Worm (Caenorhabditis elegans): ENCODE measurements around the gene nhx-5.

Gene nhx-5

DNA sequence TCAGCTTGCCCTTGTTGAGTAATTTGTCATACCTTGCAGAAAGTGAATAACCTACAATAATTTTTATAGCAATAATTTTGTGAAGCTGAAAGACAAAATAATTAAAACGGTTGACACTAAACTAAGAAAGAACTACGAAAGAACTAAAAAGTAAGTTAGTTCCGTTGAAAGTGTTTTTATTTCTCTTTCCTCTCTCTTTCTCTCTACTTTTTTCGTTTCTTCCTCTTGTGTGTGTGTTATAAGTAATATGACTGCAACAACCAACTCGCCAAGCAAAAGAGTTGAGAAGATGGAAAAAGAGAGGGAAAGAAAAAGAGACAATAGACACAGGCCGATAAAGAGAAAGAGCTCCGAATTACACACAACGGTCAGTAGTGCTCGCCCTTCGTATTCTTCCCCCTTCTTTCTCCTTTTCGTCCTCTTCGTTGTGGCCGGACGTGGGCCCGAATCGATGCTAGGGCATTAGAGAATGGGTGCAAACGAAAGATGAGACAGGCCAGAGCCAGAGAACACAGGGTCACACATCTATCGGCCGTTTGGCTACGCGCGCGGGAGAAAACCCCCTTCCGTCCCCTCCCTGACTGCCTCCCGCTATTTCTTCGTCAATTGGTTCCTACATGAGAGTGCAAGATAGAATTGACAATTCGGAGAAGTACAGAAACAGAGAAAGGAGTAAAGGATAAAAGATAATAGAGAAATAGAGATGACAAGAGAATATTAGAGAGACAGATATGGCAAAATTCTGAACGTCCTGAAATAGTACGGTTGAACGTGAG is 21.4 kb upstream of the nhx-5 start, which contains the start of gene syd-2 (continued):
- TF ChIP-seq jun-1 (tag; optimal IDR thresholded peaks at IDR 0.05) (peak; percentile 68), mep-1 (tag; optimal IDR thresholded peaks at IDR 0.05) (peak; percentile 80), nhr-28 (tag; optimal IDR thresholded peaks at IDR 0.05) (no peak), F16B12.6 (tag; optimal IDR thresholded peaks at IDR 0.05) (no peak), elt-2 (tag; optimal IDR thresholded peaks at IDR 0.05) (peak; percentile 23), nhr-12 (tag; optimal IDR thresholded peaks at IDR 0.05) (no peak), hlh-17 (GFP tag; optimal IDR thresholded peaks at IDR 0.05; ENCODE audit: borderline replicate concordance) (no peak), egl-27 (tag; optimal IDR thresholded peaks at IDR 0.05) (peak in 1 of 2 experiments; percentile 58), sup-37 (GFP tag; optimal IDR thresholded peaks at IDR 0.05) (peak; percentile 33), hlh-4 (tag; optimal IDR thresholded peaks at IDR 0.05) (no peak), vab-15 (tag; optimal IDR thresholded peaks at IDR 0.05) (no peak), unc-130 (tag; optimal IDR thresholded peaks at IDR 0.05) (peak; percentile 36), ceh-82 (tag; optimal IDR thresholded peaks at IDR 0.05) (peak; percentile 60 to 73 (median 67)), fkh-10 (GFP tag; optimal IDR thresholded peaks at IDR 0.05) (peak; percentile 83), tlp-1 (tag; optimal IDR thresholded peaks at IDR 0.05) (no peak), hpl-2 (GFP tag; optimal IDR thresholded peaks at IDR 0.05) (no peak), skn-1 (tag; optimal IDR thresholded peaks at IDR 0.05) (peak; percentile 75)

DNA sequence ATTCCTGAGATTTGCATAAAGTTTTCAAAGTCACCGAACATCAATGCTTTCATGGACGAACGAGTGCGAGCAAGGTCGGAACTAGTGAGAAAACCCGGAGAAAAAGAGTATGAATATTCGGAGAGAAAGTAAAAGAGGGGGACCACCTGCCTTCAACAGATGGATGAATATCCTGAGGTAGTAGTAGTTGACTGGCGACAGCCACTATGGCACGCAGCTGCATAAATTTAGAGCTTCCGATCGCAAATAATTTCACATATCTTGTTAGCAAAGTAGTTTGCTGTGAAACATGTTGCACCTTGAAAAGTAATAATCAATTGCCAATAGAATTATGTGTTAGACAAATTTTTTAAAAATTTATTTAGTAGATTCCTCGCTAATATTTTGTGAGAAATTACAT is 20.0 kb upstream of the nhx-5 start:
- no peak for TF ChIP-seq fkh-4 (tag; optimal IDR thresholded peaks at IDR 0.05; ENCODE audit: borderline replicate concordance)
- TF ChIP-seq lin-14 (GFP tag; optimal IDR thresholded peaks at IDR 0.05) = no peak
- no peak for TF ChIP-seq nhr-47 (tag; optimal IDR thresholded peaks at IDR 0.05)
- no peak for TF ChIP-seq alr-1 (tag; optimal IDR thresholded peaks at IDR 0.05; ENCODE audit: borderline replicate concordance)
- TF ChIP-seq dsc-1 (tag; optimal IDR thresholded peaks at IDR 0.05) = no peak
- TF ChIP-seq skn-1 (tag; optimal IDR thresholded peaks at IDR 0.05) = no peak
- TF ChIP-seq dpl-1 (GFP tag; optimal IDR thresholded peaks at IDR 0.05) = no peak

DNA sequence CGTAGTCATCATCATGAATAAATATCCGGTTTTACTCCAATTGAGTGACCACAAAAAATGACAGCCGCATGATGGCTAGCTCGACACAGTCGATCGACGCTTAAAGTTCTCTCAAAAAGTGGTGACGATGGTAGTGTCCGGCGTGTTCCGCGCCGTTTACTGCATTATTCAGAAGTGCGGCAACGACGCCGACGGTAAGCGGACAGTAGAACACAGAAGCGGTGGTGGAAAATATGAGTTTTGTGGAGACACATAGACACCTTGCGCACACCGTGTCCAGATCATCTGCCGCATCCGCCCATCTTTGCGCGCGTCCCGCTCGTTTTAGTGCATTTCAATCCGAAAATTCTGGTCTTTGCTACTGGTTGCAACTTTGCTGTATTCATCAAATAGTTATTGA is 17.6 kb upstream of the nhx-5 start, which contains the start of gene F59F5.7:
F59F5.7 (plus strand) TSS at position 301 of the 400 bp plus-strand sequence.
- no peak for TF ChIP-seq unc-30 (tag; optimal IDR thresholded peaks at IDR 0.05)
- no peak for TF ChIP-seq egl-13 (tag; optimal IDR thresholded peaks at IDR 0.05)
- no peak for TF ChIP-seq ztf-4 (tag; optimal IDR thresholded peaks at IDR 0.05)
- no peak for TF ChIP-seq unc-98 (GFP tag; IDR thresholded peaks at IDR 0.05)
- TF ChIP-seq vab-15 (tag; optimal IDR thresholded peaks at IDR 0.05) = no peak
- TF ChIP-seq nhr-84 (tag; optimal IDR thresholded peaks at IDR 0.05) = no peak
- no peak for TF ChIP-seq mef-2 (tag; optimal IDR thresholded peaks at IDR 0.05)
- no peak for TF ChIP-seq rnt-1 (tag; optimal IDR thresholded peaks at IDR 0.05)
- no peak for TF ChIP-seq ces-1 (GFP tag; optimal IDR thresholded peaks at IDR 0.05)
- TF ChIP-seq tbx-2 (tag; optimal IDR thresholded peaks at IDR 0.05) = no peak
- TF ChIP-seq nhr-77 (tag; optimal IDR thresholded peaks at IDR 0.05) = no peak
- TF ChIP-seq ama-1 (optimal IDR thresholded peaks at IDR 0.05) = no peak
- TF ChIP-seq snu-23 (GFP tag; optimal IDR thresholded peaks at IDR 0.05) = no peak

DNA sequence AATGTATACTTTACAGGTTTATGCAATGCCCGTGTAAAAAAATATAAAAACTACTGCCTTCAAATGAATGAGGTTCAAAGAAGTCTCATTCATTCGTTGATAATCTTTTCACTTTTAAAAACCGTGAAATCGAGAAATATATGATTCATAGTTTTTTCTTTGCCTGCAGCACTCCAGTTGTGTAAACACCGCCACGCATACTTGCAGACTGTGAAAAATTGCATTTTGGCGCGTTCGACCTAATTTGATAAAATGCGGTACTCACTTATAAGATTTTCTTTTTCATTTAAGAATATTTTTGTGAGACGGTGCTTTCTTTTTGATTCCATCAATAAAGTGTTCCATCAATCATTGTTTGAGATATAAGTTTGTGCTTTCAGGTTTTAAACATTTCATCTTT is 10.0 kb upstream of the nhx-5 start:
- TF ChIP-seq grh-1 (GFP tag; IDR thresholded peaks at IDR 0.05) = no peak
- no peak for TF ChIP-seq egl-13 (tag; optimal IDR thresholded peaks at IDR 0.05)
- no peak for TF ChIP-seq nhr-77 (tag; optimal IDR thresholded peaks at IDR 0.05)
- no peak for TF ChIP-seq pax-3 (tag; optimal IDR thresholded peaks at IDR 0.05)
- TF ChIP-seq lin-35 (GFP tag; optimal IDR thresholded peaks at IDR 0.05) = peak; percentile 26 to 80
- TF ChIP-seq nhr-90 (tag; optimal IDR thresholded peaks at IDR 0.05; ENCODE audit: poor library complexity) = peak; percentile 16
- no peak for TF ChIP-seq nhr-28 (tag; optimal IDR thresholded peaks at IDR 0.05)
- no peak for TF ChIP-seq alr-1 (tag; optimal IDR thresholded peaks at IDR 0.05; ENCODE audit: borderline replicate concordance)
- no peak for TF ChIP-seq tlp-1 (tag; optimal IDR thresholded peaks at IDR 0.05)
- no peak for TF ChIP-seq fkh-8 (tag; optimal IDR thresholded peaks at IDR 0.05)
- TF ChIP-seq nhr-19 (GFP tag; conservative IDR thresholded peaks at IDR 0.05) = 0 out of 2 replicates have a peak, but pooled peaks have one; percentile 4
- TF ChIP-seq hlh-17 (GFP tag; optimal IDR thresholded peaks at IDR 0.05; ENCODE audit: borderline replicate concordance) = no peak
- TF ChIP-seq xbp-1 (tag; optimal IDR thresholded peaks at IDR 0.05) = peak; percentile 32
- TF ChIP-seq ceh-8 (GFP tag; optimal IDR thresholded peaks at IDR 0.05) = no peak
- TF ChIP-seq zip-4 (GFP tag; optimal IDR thresholded peaks at IDR 0.05) = no peak
- no peak for TF ChIP-seq ces-1 (GFP tag; optimal IDR thresholded peaks at IDR 0.05)
- TF ChIP-seq nhr-20 (tag; optimal IDR thresholded peaks at IDR 0.05) = peak; percentile 50
- peak in 2 of 6 experiments; percentile 0 to 26 for TF ChIP-seq elt-3 (tag; optimal IDR thresholded peaks at IDR 0.05)
